Fruit fly (Drosophila melanogaster): ENCODE data around the gene CG45065.

DNA sequence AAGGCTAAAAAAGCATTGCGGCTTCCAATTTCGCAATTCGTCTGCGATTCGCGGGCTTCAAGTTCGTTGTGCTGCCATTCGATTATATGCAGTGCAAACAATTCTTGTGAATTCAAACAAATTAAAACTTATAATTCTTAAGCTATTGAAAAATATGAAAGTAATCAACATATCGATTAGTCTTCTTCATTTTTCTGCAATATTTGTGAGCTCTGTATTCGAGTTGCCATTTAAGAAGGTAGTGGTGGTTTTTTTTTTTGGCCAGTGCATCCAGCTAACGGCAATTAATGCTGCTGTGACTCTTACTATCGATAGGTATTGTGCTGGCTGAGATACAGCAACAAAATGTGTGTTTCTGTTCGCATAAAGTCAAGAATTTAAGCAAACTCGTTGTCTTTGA lies 24.5 kb downstream of the CG45065 start:
- TF ChIP-seq psq (optimal IDR thresholded peaks at IDR 0.05) (no peak), usp (GFP tag; optimal IDR thresholded peaks at IDR 0.05) (no peak)

Measured in whole organism.